Worm (Caenorhabditis elegans) whole organism, L3 larva: ENCODE measurements around the gene B0304.2.

Experiments
- aly-2 ChIP-seq: fragments of 150-350 bp; optimal IDR thresholded peaks from 2 replicates; lab custom pipeline; 2014; ENCODE audit warnings: missing biosample characterization, missing genetic modification characterization
- lin-39 ChIP-seq: fragments of 150-350 bp; optimal IDR thresholded peaks from 2 replicates; lab custom pipeline; 2018; ENCODE audit warnings: missing biosample characterization, missing genetic modification reagents, missing genetic modification characterization
- nfya-1 ChIP-seq: sonication (generic microtip); optimal IDR thresholded peaks from 2 replicates; lab custom pipeline; 2017; ENCODE audit warnings: missing genetic modification characterization, mild to moderate bottlenecking, missing compliant biosample characterization, antibody characterized with exemption, moderate library complexity; ENCODE audit not compliant: insufficient read depth
- nhr-28 ChIP-seq: fragments of 150-350 bp; optimal IDR thresholded peaks from 2 replicates; lab custom pipeline; 2014; ENCODE audit warnings: missing biosample characterization, missing genetic modification characterization
- sea-2 ChIP-seq: fragments of 150-350 bp; sonication (generic microtip); optimal IDR thresholded peaks from 4 replicates; lab custom pipeline; 2014; ENCODE audit warnings: missing biosample characterization, missing genetic modification reagents, missing genetic modification characterization
- ztf-11 ChIP-seq: fragments of 150-350 bp; optimal IDR thresholded peaks from 2 replicates; lab custom pipeline; 2014; ENCODE audit warnings: missing biosample characterization, missing genetic modification characterization

ce11 chrII:4573084-4573483 is 49.7 kb downstream of the B0304.2 start:
- TF ChIP-seq lin-39 (tag; lab: Kevin White, UChicago) (no peak), nhr-28 (tag; lab: Kevin White, UChicago) (no peak), ztf-11 (tag; lab: Kevin White, UChicago) (no peak), sea-2 (GFP tag; lab: Kevin White, UChicago) (no peak), aly-2 (tag; lab: Kevin White, UChicago) (no peak), nfya-1 (no peak)
